Worm (Caenorhabditis elegans) whole organism, young adult: ENCODE results near the gene F21A3.11.
A peak's percentile ranks its signal among the peaks of the same experiment; 100 is the strongest.

Experiments
- C06A6.2 ChIP-seq: fragments of 200-800 bp; sonication (Bioruptor generic); conservative IDR thresholded peaks from 2 replicates; pipeline ENCODE4 v1.3.6; 2022; ENCODE audit warnings: missing genetic modification characterization, missing compliant biosample characterization
- D2030.7 ChIP-seq: fragments of 200-800 bp; sonication (Bioruptor generic); IDR thresholded peaks from 2 replicates; pipeline ENCODE4 v1.3.6; 2022; ENCODE audit warnings: missing genetic modification reagents, missing genetic modification characterization, missing compliant biosample characterization
- F10E7.11 ChIP-seq: sonication (generic microtip); optimal IDR thresholded peaks from 2 replicates; lab custom pipeline; 2017; ENCODE audit warnings: mild to moderate bottlenecking, missing genetic modification characterization, moderate library complexity, missing compliant biosample characterization
- F33H1.4 ChIP-seq: fragments of 200-800 bp; sonication (Bioruptor generic); IDR thresholded peaks from 2 replicates; pipeline ENCODE4 v1.3.6; 2022; ENCODE audit warnings: missing genetic modification reagents, missing genetic modification characterization, missing compliant biosample characterization
- T26A5.8 ChIP-seq: sonication (generic microtip); optimal IDR thresholded peaks from 2 replicates; lab custom pipeline; 2016; ENCODE audit warnings: missing genetic modification characterization, missing compliant biosample characterization
- Y53F4B.3 ChIP-seq: fragments of 200-800 bp; sonication (Bioruptor generic); IDR thresholded peaks from 2 replicates; pipeline ENCODE4 v1.3.6; 2022; ENCODE audit warnings: missing genetic modification reagents, missing genetic modification characterization, missing compliant biosample characterization
- Y53G8AR.9 ChIP-seq: fragments of 200-800 bp; sonication (Bioruptor generic); conservative IDR thresholded peaks from 2 replicates; pipeline ENCODE4 v1.3.6; 2022; ENCODE audit warnings: missing genetic modification reagents, missing genetic modification characterization, missing compliant biosample characterization
- Y79H2A.3 ChIP-seq: fragments of 200-800 bp; sonication (Bioruptor generic); conservative IDR thresholded peaks from 2 replicates; pipeline ENCODE4 v1.3.6; 2022; ENCODE audit warnings: missing genetic modification reagents, missing genetic modification characterization, missing compliant biosample characterization
- ZK185.1 ChIP-seq: sonication (generic microtip); optimal IDR thresholded peaks from 2 replicates; lab custom pipeline; 2016; ENCODE audit warnings: mild to moderate bottlenecking, missing genetic modification characterization, missing compliant biosample characterization; ENCODE audit not compliant: poor library complexity, severe bottlenecking
- ama-1 ChIP-seq, 3 experiments: fragments of 150-350 bp in 1 of 3; sonication (generic microtip) in 2 of 3; optimal IDR thresholded peaks; 2 replicates each; lab custom pipeline; 2014 to 2018; ENCODE audit warnings: missing biosample characterization in 2 of 3, missing genetic modification characterization in 2 of 3, missing genetic modification reagents in 2 of 3
- aptf-2 ChIP-seq: fragments of 200-800 bp; sonication (Bioruptor generic); conservative IDR thresholded peaks from 2 replicates; pipeline ENCODE4 v1.3.6; 2022; ENCODE audit warnings: missing genetic modification reagents, missing genetic modification characterization, missing compliant biosample characterization
- athp-1 ChIP-seq: sonication (generic microtip); optimal IDR thresholded peaks from 2 replicates; lab custom pipeline; 2017; ENCODE audit warnings: mild to moderate bottlenecking, missing genetic modification characterization, missing compliant biosample characterization
- attf-3 ChIP-seq: fragments of 200-800 bp; sonication (Bioruptor generic); conservative IDR thresholded peaks from 2 replicates; pipeline ENCODE4 v1.3.6; 2022; ENCODE audit warnings: missing genetic modification reagents, missing genetic modification characterization, missing compliant biosample characterization
- attf-5 ChIP-seq: fragments of 200-800 bp; sonication (Bioruptor generic); optimal IDR thresholded peaks from 2 replicates; lab custom pipeline; 2018; ENCODE audit warnings: mild to moderate bottlenecking, missing genetic modification characterization, missing compliant biosample characterization
- bed-2 ChIP-seq: fragments of 200-800 bp; sonication (Bioruptor generic); IDR thresholded peaks from 2 replicates; pipeline ENCODE4 v1.3.6; 2022; ENCODE audit warnings: missing genetic modification reagents, missing genetic modification characterization, missing compliant biosample characterization
- cebp-1 ChIP-seq, 2 experiments: fragments of 200-800 bp in 1 of 2; sonication (Bioruptor generic) in 1 of 2; sonication (generic microtip) in 1 of 2; IDR thresholded peaks in 1 of 2; optimal IDR thresholded peaks in 1 of 2; 2 replicates each; pipeline versions ENCODE4 v1.3.6 to Lab custom; 2017 to 2022; ENCODE audit warnings: missing compliant biosample characterization in 2 of 2, missing genetic modification characterization in 2 of 2, mild to moderate bottlenecking in 1 of 2, missing genetic modification reagents in 1 of 2, moderate library complexity in 1 of 2
- ceh-27 ChIP-seq: fragments of 200-800 bp; sonication (Bioruptor generic); optimal IDR thresholded peaks from 2 replicates; lab custom pipeline; 2018; ENCODE audit warnings: mild to moderate bottlenecking, missing genetic modification characterization, moderate library complexity, missing compliant biosample characterization
- die-1 ChIP-seq: sonication (generic microtip); optimal IDR thresholded peaks from 2 replicates; lab custom pipeline; 2016; ENCODE audit warnings: missing genotype, mild to moderate bottlenecking, missing genetic modification characterization, missing compliant biosample characterization
- ekl-4 ChIP-seq: fragments of 200-800 bp; sonication (Bioruptor generic); IDR thresholded peaks from 2 replicates; pipeline ENCODE4 v1.3.6; 2022; ENCODE audit warnings: missing genetic modification reagents, missing genetic modification characterization, missing compliant biosample characterization
- him-1 ChIP-seq: sonication (generic microtip); optimal IDR thresholded peaks from 2 replicates; lab custom pipeline; 2016; ENCODE audit warnings: missing genotype, missing genetic modification reagents, missing genetic modification characterization, missing compliant biosample characterization
- hsf-1 ChIP-seq: fragments of 200-800 bp; sonication (Bioruptor generic); IDR thresholded peaks from 2 replicates; pipeline ENCODE4 v1.3.6; 2022; ENCODE audit warnings: missing genetic modification reagents, missing genetic modification characterization, missing compliant biosample characterization
- let-607 ChIP-seq, 2 experiments: fragments of 200-800 bp in 1 of 2; sonication (Bioruptor generic) in 1 of 2; sonication (generic microtip) in 1 of 2; optimal IDR thresholded peaks; 2 replicates each; lab custom pipeline; 2016 to 2018; ENCODE audit warnings: mild to moderate bottlenecking in 2 of 2, missing compliant biosample characterization in 2 of 2, missing genetic modification characterization in 2 of 2, moderate library complexity in 2 of 2, missing genotype in 1 of 2
- lin-26 ChIP-seq: fragments of 200-800 bp; sonication (Bioruptor generic); IDR thresholded peaks from 2 replicates; pipeline ENCODE4 v1.3.6; 2022; ENCODE audit warnings: missing genetic modification reagents, missing genetic modification characterization, missing compliant biosample characterization
- lin-35 ChIP-seq, 3 experiments: fragments of 150-350 bp in 2 of 3; sonication (generic microtip) in 1 of 3; optimal IDR thresholded peaks; 2 replicates each; lab custom pipeline; 2014 to 2018; ENCODE audit warnings: missing biosample characterization in 3 of 3, missing genetic modification characterization in 3 of 3, missing genetic modification reagents in 3 of 3
- lin-54 ChIP-seq: fragments of 200-800 bp; sonication (Bioruptor generic); optimal IDR thresholded peaks from 2 replicates; lab custom pipeline; 2018; ENCODE audit warnings: mild to moderate bottlenecking, missing genetic modification characterization, missing compliant biosample characterization
- madf-3 ChIP-seq: fragments of 200-800 bp; sonication (Bioruptor generic); IDR thresholded peaks from 2 replicates; pipeline ENCODE4 v1.3.6; 2022; ENCODE audit warnings: missing genetic modification reagents, missing genetic modification characterization, missing compliant biosample characterization
- mes-4 ChIP-seq: sonication (generic microtip); optimal IDR thresholded peaks from 2 replicates; lab custom pipeline; 2016; ENCODE audit warnings: missing genotype, missing genetic modification characterization, missing compliant biosample characterization
- mxl-1 ChIP-seq: sonication (generic microtip); optimal IDR thresholded peaks from 2 replicates; lab custom pipeline; 2016; ENCODE audit warnings: missing genetic modification characterization, missing compliant biosample characterization
- nfya-2 ChIP-seq: fragments of 200-800 bp; sonication (Bioruptor generic); IDR thresholded peaks from 2 replicates; pipeline ENCODE4 v1.3.6; 2022; ENCODE audit warnings: missing genetic modification reagents, missing genetic modification characterization, missing compliant biosample characterization
- nhr-120 ChIP-seq: fragments of 200-800 bp; sonication (Bioruptor generic); IDR thresholded peaks from 2 replicates; pipeline ENCODE4 v1.3.6; 2022; ENCODE audit warnings: missing genetic modification characterization, missing compliant biosample characterization
- nhr-179 ChIP-seq: sonication (generic microtip); optimal IDR thresholded peaks from 2 replicates; lab custom pipeline; 2016; ENCODE audit warnings: mild to moderate bottlenecking, missing genetic modification characterization, missing compliant biosample characterization
- pbrm-1 ChIP-seq: fragments of 200-800 bp; sonication (Bioruptor generic); IDR thresholded peaks from 2 replicates; pipeline ENCODE4 v1.3.6; 2022; ENCODE audit warnings: missing genetic modification reagents, missing genetic modification characterization, missing compliant biosample characterization
- pha-4 ChIP-seq: fragments of 150-350 bp; sonication (generic microtip); optimal IDR thresholded peaks from 2 replicates; lab custom pipeline; 2014; ENCODE audit warnings: missing biosample characterization, missing genetic modification reagents, missing genetic modification characterization
- rcor-1 ChIP-seq: fragments of 200-800 bp; sonication (Bioruptor generic); IDR thresholded peaks from 2 replicates; pipeline ENCODE4 v1.3.6; 2022; ENCODE audit warnings: missing genetic modification reagents, missing genetic modification characterization, missing compliant biosample characterization
- rpc-1 ChIP-seq, 2 experiments: fragments of 150-350 bp in 1 of 2; sonication (generic microtip) in 1 of 2; optimal IDR thresholded peaks; 2 replicates each; lab custom pipeline; 2014 to 2018; ENCODE audit warnings: missing biosample characterization in 1 of 2, missing genetic modification characterization in 1 of 2, missing genetic modification reagents in 1 of 2, missing genotype in 1 of 2
- snpc-1.1 ChIP-seq: sonication (generic microtip); optimal IDR thresholded peaks from 2 replicates; lab custom pipeline; 2017; ENCODE audit warnings: missing genetic modification characterization, mild to moderate bottlenecking, missing compliant biosample characterization, antibody characterized with exemption, moderate library complexity, missing genotype, missing genetic modification reagents; ENCODE audit not compliant: insufficient read depth
- snpc-1.3 ChIP-seq: sonication (generic microtip); optimal IDR thresholded peaks from 2 replicates; lab custom pipeline; 2017; ENCODE audit warnings: missing genetic modification characterization, mild to moderate bottlenecking, missing compliant biosample characterization, antibody characterized with exemption, moderate library complexity, missing genotype, missing genetic modification reagents; ENCODE audit not compliant: insufficient read depth
- snpc-4 ChIP-seq, 5 experiments: fragments of 150-350 bp in 1 of 5; sonication (generic microtip) in 4 of 5; optimal IDR thresholded peaks; 2 replicates each; lab custom pipeline; 2014 to 2018; ENCODE audit warnings: missing genetic modification characterization in 5 of 5, missing biosample characterization in 3 of 5, antibody characterized with exemption in 2 of 5, mild to moderate bottlenecking in 2 of 5, missing compliant biosample characterization in 2 of 5, missing genotype in 2 of 5, moderate library complexity in 2 of 5, missing genetic modification reagents in 1 of 5
- somi-1 ChIP-seq: fragments of 200-800 bp; sonication (Bioruptor generic); optimal IDR thresholded peaks from 2 replicates; lab custom pipeline; 2018; ENCODE audit warnings: mild to moderate bottlenecking, missing genetic modification characterization, missing compliant biosample characterization
- sptf-2 ChIP-seq: fragments of 200-800 bp; sonication (Bioruptor generic); optimal IDR thresholded peaks from 2 replicates; lab custom pipeline; 2018; ENCODE audit warnings: mild to moderate bottlenecking, missing genetic modification characterization, missing compliant biosample characterization
- zfh-2 ChIP-seq: fragments of 200-800 bp; sonication (Bioruptor generic); conservative IDR thresholded peaks from 2 replicates; pipeline ENCODE4 v1.3.6; 2022; ENCODE audit warnings: missing genetic modification reagents, missing genetic modification characterization, missing compliant biosample characterization
- ztf-22 ChIP-seq: fragments of 200-800 bp; sonication (Bioruptor generic); optimal IDR thresholded peaks from 2 replicates; lab custom pipeline; 2018; ENCODE audit warnings: mild to moderate bottlenecking, missing genetic modification characterization, moderate library complexity, missing compliant biosample characterization
- ztf-26 ChIP-seq: sonication (generic microtip); optimal IDR thresholded peaks from 2 replicates; lab custom pipeline; 2017; ENCODE audit warnings: missing genetic modification characterization, missing compliant biosample characterization
- ztf-28 ChIP-seq: fragments of 200-800 bp; sonication (Bioruptor generic); IDR thresholded peaks from 2 replicates; pipeline ENCODE4 v1.3.6; 2022; ENCODE audit warnings: missing genetic modification reagents, missing genetic modification characterization, missing compliant biosample characterization
- ztf-6 ChIP-seq: fragments of 200-800 bp; sonication (Bioruptor generic); IDR thresholded peaks from 2 replicates; pipeline ENCODE4 v1.3.6; 2022; ENCODE audit warnings: missing genetic modification reagents, missing genetic modification characterization, missing compliant biosample characterization

The F21A3.11 gene

DNA sequence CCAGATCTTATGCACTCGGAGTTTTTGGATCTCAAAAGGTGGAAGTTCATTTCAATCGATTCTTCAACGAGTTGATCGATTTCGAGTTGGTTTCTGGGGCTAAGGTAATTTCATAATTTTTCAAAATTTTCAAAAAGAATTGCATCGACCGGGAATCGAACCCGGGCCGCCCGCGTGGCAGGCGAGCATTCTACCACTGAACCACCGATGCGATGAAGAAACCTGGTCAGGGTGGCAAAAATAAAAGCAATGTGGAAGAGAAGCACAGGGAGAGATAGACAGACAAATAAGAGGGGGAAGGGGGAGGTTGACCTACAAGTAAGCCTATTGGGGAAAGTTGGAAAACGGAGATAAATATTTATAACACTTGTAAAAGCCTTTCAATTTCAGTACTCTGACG lies 27.9 kb downstream of the F21A3.11 start:
- no peak for TF ChIP-seq mes-4 (tag; lab: Kevin White, UChicago)
- TF ChIP-seq ZK185.1 = peak; percentile 24
- TF ChIP-seq ekl-4 = 0 out of 2 replicates have a peak, but pooled peaks have one; percentile 15
- TF ChIP-seq nhr-120 (GFP tag; lab: Robert Waterston, UW) = 0 out of 2 replicates have a peak, but pooled peaks have one; percentile 30
- TF ChIP-seq Y53G8AR.9 (GFP tag; lab: Robert Waterston, UW) = no peak
- TF ChIP-seq pha-4 (tag; lab: Kevin White, UChicago) = no peak
- peak; percentile 44; the same call in 1 of the 2 replicates for TF ChIP-seq cebp-1 (GFP tag; IDR thresholded peaks at IDR 0.05; lab: Robert Waterston, UW)
- TF ChIP-seq cebp-1 (tag; optimal IDR thresholded peaks at IDR 0.05; lab: Kevin White, UChicago) = no peak
- no peak for TF ChIP-seq Y53F4B.3 (GFP tag; lab: Robert Waterston, UW)
- no peak for TF ChIP-seq Y79H2A.3
- no peak for TF ChIP-seq mxl-1 (tag; lab: Kevin White, UChicago)
- TF ChIP-seq hsf-1 (GFP tag; lab: Robert Waterston, UW) = 0 out of 2 replicates have a peak, but pooled peaks have one; percentile 42
- peak; percentile 85 for TF ChIP-seq lin-26 (GFP tag; lab: Robert Waterston, UW)
- TF ChIP-seq ztf-28 = peak; percentile 70; the same call in 1 of the 2 replicates
- TF ChIP-seq attf-3 = no peak
- no peak; the same call in 1 of the 2 replicates for TF ChIP-seq zfh-2 (GFP tag; lab: Robert Waterston, UW)
- TF ChIP-seq rpc-1 (optimal IDR thresholded peaks at IDR 0.05; lab: Kevin White, UChicago) = peak; percentile 76
- TF ChIP-seq rpc-1 (tag; optimal IDR thresholded peaks at IDR 0.05; lab: Kevin White, UChicago) = peak; percentile 83
- peak; percentile 32; the same call in 1 of the 2 replicates for TF ChIP-seq F33H1.4 (GFP tag; lab: Robert Waterston, UW)
- no peak for TF ChIP-seq ztf-6 (GFP tag; lab: Robert Waterston, UW)
- TF ChIP-seq nhr-179 (tag; lab: Kevin White, UChicago) = no peak
- TF ChIP-seq ceh-27 = peak; percentile 44
- TF ChIP-seq C06A6.2 (GFP tag; lab: Robert Waterston, UW) = no peak
- peak in 1 of 2 experiments; percentile 14 for TF ChIP-seq let-607 (tag; optimal IDR thresholded peaks at IDR 0.05; lab: Kevin White, UChicago)
- no peak for TF ChIP-seq T26A5.8 (tag; lab: Kevin White, UChicago)
- TF ChIP-seq nfya-2 = no peak
- no peak for TF ChIP-seq bed-2 (GFP tag; lab: Robert Waterston, UW)
- TF ChIP-seq sptf-2 (GFP tag; lab: Kevin White, UChicago) = no peak
- TF ChIP-seq attf-5 (GFP tag; lab: Kevin White, UChicago) = peak; percentile 7
- 0 out of 2 replicates have a peak, but pooled peaks have one; percentile 14 for TF ChIP-seq madf-3 (GFP tag; lab: Robert Waterston, UW)
- no peak for TF ChIP-seq F10E7.11
- TF ChIP-seq rcor-1 (GFP tag; lab: Robert Waterston, UW) = no peak
- peak; percentile 57 for TF ChIP-seq lin-54 (GFP tag; lab: Kevin White, UChicago)
- peak; percentile 62; the same call in 1 of the 2 replicates for TF ChIP-seq pbrm-1 (GFP tag; lab: Robert Waterston, UW)
- TF ChIP-seq ztf-22 = no peak
- no peak for TF ChIP-seq snpc-1.1
- TF ChIP-seq die-1 = peak; percentile 31
- TF ChIP-seq somi-1 (GFP tag; lab: Kevin White, UChicago) = peak; percentile 10
- TF ChIP-seq ama-1 (optimal IDR thresholded peaks at IDR 0.05; lab: Kevin White, UChicago) = no peak
- TF ChIP-seq ama-1 (GFP tag; optimal IDR thresholded peaks at IDR 0.05; lab: Kevin White, UChicago) = no peak
- no peak for TF ChIP-seq snpc-1.3 (tag; lab: Kevin White, UChicago)
- peak; percentile 20 for TF ChIP-seq him-1 (tag; lab: Kevin White, UChicago)
- no peak for TF ChIP-seq aptf-2
- peak; percentile 75 for TF ChIP-seq snpc-4 (GFP tag; optimal IDR thresholded peaks at IDR 0.05; lab: Kevin White, UChicago)
- TF ChIP-seq snpc-4 (tag; optimal IDR thresholded peaks at IDR 0.05; lab: Kevin White, UChicago) = peak in 3 of 4 experiments; percentile 34 to 73 (median 41)
- peak; percentile 52 for TF ChIP-seq athp-1 (tag; lab: Kevin White, UChicago)
- TF ChIP-seq D2030.7 (GFP tag; lab: Robert Waterston, UW) = peak; percentile 75
- TF ChIP-seq ztf-26 (tag; lab: Kevin White, UChicago) = peak; percentile 22
- no peak for TF ChIP-seq lin-35 (GFP tag; optimal IDR thresholded peaks at IDR 0.05; lab: Kevin White, UChicago)
